Fruit fly (Drosophila melanogaster) whole organism, embryonic: ENCODE data around the gene CG13601.

Experiments used
- CG10274 ChIP-seq: fragments of 200-800 bp; sonication (Bioruptor generic); optimal IDR thresholded peaks from 3 replicates; lab custom pipeline; 2017; ENCODE audit warnings: missing biosample characterization, mild to moderate bottlenecking, missing genetic modification characterization
- CG11456 ChIP-seq: fragments of 200-800 bp; sonication (Bioruptor generic); IDR thresholded peaks from 3 replicates; pipeline ENCODE4 v1.3.6; 2022; ENCODE audit warnings: missing biosample characterization, missing genetic modification characterization
- CG13624 ChIP-seq: fragments of 200-800 bp; sonication (Bioruptor generic); optimal IDR thresholded peaks from 2 replicates; lab custom pipeline; 2016; ENCODE audit warnings: missing biosample characterization, missing genetic modification characterization
- CG1603 ChIP-seq: fragments of 200-800 bp; sonication (Bioruptor generic); optimal IDR thresholded peaks from 2 replicates; lab custom pipeline; 2019; ENCODE audit warnings: missing biosample characterization, mild to moderate bottlenecking, missing genetic modification characterization, moderate library complexity
- CG16779 ChIP-seq: fragments of 200-800 bp; sonication (Bioruptor generic); IDR thresholded peaks from 2 replicates; pipeline ENCODE4 v1.3.6; 2022; ENCODE audit warnings: missing biosample characterization, missing genetic modification characterization
- CG17361 ChIP-seq: fragments of 200-800 bp; sonication (Bioruptor generic); IDR thresholded peaks from 3 replicates; pipeline ENCODE4 v1.3.6; 2022; ENCODE audit warnings: missing biosample characterization, missing genetic modification characterization
- CG18011 ChIP-seq: fragments of 200-800 bp; sonication (Bioruptor generic); optimal IDR thresholded peaks from 2 replicates; lab custom pipeline; 2017; ENCODE audit warnings: missing biosample characterization, missing genetic modification characterization, mild to moderate bottlenecking, moderate library complexity, missing genotype
- CG2120 ChIP-seq: fragments of 200-800 bp; sonication (Bioruptor generic); optimal IDR thresholded peaks from 3 replicates; lab custom pipeline; 2016; ENCODE audit warnings: missing biosample characterization, missing genetic modification characterization
- CG30431 ChIP-seq: fragments of 200-800 bp; sonication (Bioruptor generic); optimal IDR thresholded peaks from 2 replicates; lab custom pipeline; 2017; ENCODE audit warnings: missing biosample characterization, missing genetic modification characterization
- CG6765 ChIP-seq: fragments of 200-800 bp; sonication (Bioruptor generic); optimal IDR thresholded peaks from 3 replicates; lab custom pipeline; 2017; ENCODE audit warnings: missing biosample characterization, mild to moderate bottlenecking, missing genetic modification characterization
- CG8089 ChIP-seq: fragments of 200-800 bp; sonication (Bioruptor generic); optimal IDR thresholded peaks from 3 replicates; lab custom pipeline; 2016; ENCODE audit warnings: missing biosample characterization, missing genetic modification characterization
- CG8924 ChIP-seq: fragments of 200-800 bp; optimal IDR thresholded peaks from 3 replicates; lab custom pipeline; 2019; ENCODE audit warnings: missing biosample characterization, mild to moderate bottlenecking, missing genetic modification characterization, moderate library complexity
- CG9817 ChIP-seq: fragments of 200-800 bp; sonication (Bioruptor generic); optimal IDR thresholded peaks from 2 replicates; lab custom pipeline; 2018; ENCODE audit warnings: missing biosample characterization, mild to moderate bottlenecking, missing genetic modification characterization, moderate library complexity
- Chrac-16 ChIP-seq: fragments of 200-800 bp; sonication (Bioruptor generic); optimal IDR thresholded peaks from 3 replicates; lab custom pipeline; 2016; ENCODE audit warnings: missing biosample characterization, missing genetic modification characterization
- D19A ChIP-seq: fragments of 200-800 bp; optimal IDR thresholded peaks from 3 replicates; lab custom pipeline; 2019; ENCODE audit warnings: missing biosample characterization, mild to moderate bottlenecking, missing genetic modification characterization, moderate library complexity
- D19B ChIP-seq: fragments of 200-800 bp; sonication (Bioruptor generic); optimal IDR thresholded peaks from 2 replicates; lab custom pipeline; 2017; ENCODE audit warnings: missing biosample characterization, mild to moderate bottlenecking, missing genetic modification characterization
- Dad ChIP-seq: fragments of 200-800 bp; sonication (Bioruptor generic); optimal IDR thresholded peaks from 3 replicates; lab custom pipeline; 2016; ENCODE audit warnings: missing biosample characterization, missing genetic modification characterization
- Dbx ChIP-seq: fragments of 200-800 bp; sonication (Bioruptor generic); IDR thresholded peaks from 3 replicates; pipeline ENCODE4 v1.3.6; 2022; ENCODE audit warnings: missing biosample characterization, missing genetic modification characterization
- Deaf1 ChIP-seq: fragments of 200-800 bp; optimal IDR thresholded peaks from 3 replicates; lab custom pipeline; 2019; ENCODE audit warnings: missing biosample characterization, mild to moderate bottlenecking, missing genetic modification characterization, moderate library complexity
- Fer2 ChIP-seq: fragments of 200-800 bp; sonication (Bioruptor generic); optimal IDR thresholded peaks from 2 replicates; lab custom pipeline; 2018; ENCODE audit warnings: missing biosample characterization, mild to moderate bottlenecking, missing genetic modification characterization, moderate library complexity
- H15 ChIP-seq: fragments of 200-800 bp; sonication (Bioruptor generic); IDR thresholded peaks from 3 replicates; pipeline ENCODE4 v1.3.6; 2022; ENCODE audit warnings: missing biosample characterization, missing genetic modification characterization
- Hey ChIP-seq: fragments of 200-800 bp; sonication (Bioruptor generic); optimal IDR thresholded peaks from 3 replicates; lab custom pipeline; 2018; ENCODE audit warnings: missing biosample characterization, mild to moderate bottlenecking, missing genetic modification characterization
- Hr78 ChIP-seq, 2 experiments: fragments of 200-800 bp in 1 of 2; fragments of >200 bp in 1 of 2; sonication (Bioruptor generic) in 1 of 2; optimal IDR thresholded peaks; 2 replicates each; lab custom pipeline; 2017 to 2019; ENCODE audit warnings: missing biosample characterization in 2 of 2, missing genetic modification characterization in 2 of 2, mild to moderate bottlenecking in 1 of 2, moderate library complexity in 1 of 2
- Hsf ChIP-seq: fragments of 200-800 bp; sonication (Bioruptor generic); optimal IDR thresholded peaks from 3 replicates; lab custom pipeline; 2016; ENCODE audit warnings: missing biosample characterization, missing genetic modification characterization
- NC2α ChIP-seq: fragments of 200-800 bp; sonication (Bioruptor generic); optimal IDR thresholded peaks from 2 replicates; lab custom pipeline; 2016; ENCODE audit warnings: missing biosample characterization, missing genetic modification characterization
- Nf-YB ChIP-seq: fragments of 200-800 bp; sonication (Bioruptor generic); optimal IDR thresholded peaks from 3 replicates; lab custom pipeline; 2019; ENCODE audit warnings: missing biosample characterization, mild to moderate bottlenecking, missing genetic modification characterization, moderate library complexity
- Usf ChIP-seq: fragments of 200-800 bp; sonication (Bioruptor generic); optimal IDR thresholded peaks from 2 replicates; lab custom pipeline; 2017; ENCODE audit warnings: missing genotype, missing biosample characterization, missing genetic modification characterization
- ac ChIP-seq: fragments of 200-800 bp; sonication (Bioruptor generic); optimal IDR thresholded peaks from 3 replicates; lab custom pipeline; 2017; ENCODE audit warnings: missing biosample characterization, mild to moderate bottlenecking, missing genetic modification characterization
- ash1 ChIP-seq: fragments of 200-800 bp; sonication (Bioruptor generic); optimal IDR thresholded peaks from 2 replicates; lab custom pipeline; 2018; ENCODE audit warnings: missing biosample characterization, mild to moderate bottlenecking, missing genetic modification characterization
- cato ChIP-seq: fragments of 200-800 bp; sonication (Bioruptor generic); optimal IDR thresholded peaks from 2 replicates; lab custom pipeline; 2016; ENCODE audit warnings: missing biosample characterization, missing genetic modification characterization, borderline replicate concordance
- croc ChIP-seq: fragments of 200-800 bp; sonication (Bioruptor generic); conservative IDR thresholded peaks from 3 replicates; pipeline ENCODE4 v1.3.6; 2022; ENCODE audit warnings: missing biosample characterization, missing genetic modification characterization
- cwo ChIP-seq: fragments of 200-800 bp; sonication (Bioruptor generic); optimal IDR thresholded peaks from 3 replicates; lab custom pipeline; 2017; ENCODE audit warnings: missing biosample characterization, missing genetic modification characterization, mild to moderate bottlenecking, moderate library complexity, missing genetic modification reagents
- dati ChIP-seq: fragments of 200-800 bp; sonication (Bioruptor generic); IDR thresholded peaks from 2 replicates; pipeline ENCODE4 v1.3.6; 2022; ENCODE audit warnings: missing biosample characterization, missing genetic modification characterization
- dm ChIP-seq: fragments of 200-800 bp; sonication (Bioruptor generic); optimal IDR thresholded peaks from 3 replicates; lab custom pipeline; 2016; ENCODE audit warnings: missing biosample characterization, missing genetic modification characterization
- dmrt99B ChIP-seq: fragments of 200-800 bp; sonication (Bioruptor generic); optimal IDR thresholded peaks from 2 replicates; lab custom pipeline; 2018; ENCODE audit warnings: missing biosample characterization, mild to moderate bottlenecking, missing genetic modification characterization, moderate library complexity
- fd96Cb ChIP-seq: fragments of 200-800 bp; sonication (Bioruptor generic); optimal IDR thresholded peaks from 2 replicates; lab custom pipeline; 2018; ENCODE audit warnings: missing biosample characterization, mild to moderate bottlenecking, missing genetic modification characterization, moderate library complexity
- fru ChIP-seq: fragments of >200 bp; optimal IDR thresholded peaks from 2 replicates; lab custom pipeline; 2017
- gce ChIP-seq: fragments of 200-800 bp; sonication (Bioruptor generic); IDR thresholded peaks from 3 replicates; pipeline ENCODE4 v1.3.6; 2022; ENCODE audit warnings: missing biosample characterization, missing genetic modification characterization
- luna ChIP-seq: fragments of 200-800 bp; sonication (Bioruptor generic); optimal IDR thresholded peaks from 2 replicates; lab custom pipeline; 2016; ENCODE audit warnings: missing biosample characterization, missing genetic modification characterization
- org-1 ChIP-seq: fragments of 200-800 bp; sonication (Bioruptor generic); optimal IDR thresholded peaks from 2 replicates; lab custom pipeline; 2017; ENCODE audit warnings: missing biosample characterization, missing genetic modification characterization
- phol ChIP-seq: fragments of 200-800 bp; sonication (Bioruptor generic); optimal IDR thresholded peaks from 3 replicates; lab custom pipeline; 2018; ENCODE audit warnings: missing biosample characterization, mild to moderate bottlenecking, missing genetic modification characterization, moderate library complexity
- pum ChIP-seq: fragments of 200-800 bp; sonication (Bioruptor generic); optimal IDR thresholded peaks from 2 replicates; lab custom pipeline; 2016; ENCODE audit warnings: missing biosample characterization, missing genetic modification characterization
- ro ChIP-seq: fragments of 200-800 bp; sonication (Bioruptor generic); IDR thresholded peaks from 2 replicates; pipeline ENCODE4 v1.3.6; 2022; ENCODE audit warnings: missing biosample characterization, missing genetic modification characterization
- sens ChIP-seq: fragments of 200-800 bp; sonication (Bioruptor generic); peaks from one replicate; lab custom pipeline; 2016; ENCODE audit warnings: missing biosample characterization, missing genetic modification characterization
- slou ChIP-seq: fragments of 200-800 bp; sonication (Bioruptor generic); optimal IDR thresholded peaks from 3 replicates; lab custom pipeline; 2016; ENCODE audit warnings: missing biosample characterization, missing genetic modification characterization
- sr ChIP-seq: fragments of 200-800 bp; sonication (Bioruptor generic); IDR thresholded peaks from 3 replicates; pipeline ENCODE4 v1.3.6; 2022; ENCODE audit warnings: missing biosample characterization, missing genetic modification characterization
- ssp ChIP-seq: fragments of 200-800 bp; sonication (Bioruptor generic); IDR thresholded peaks from 2 replicates; pipeline ENCODE4 v1.3.6; 2022; ENCODE audit warnings: missing biosample characterization, missing genetic modification characterization
- stwl ChIP-seq: fragments of 200-800 bp; sonication (Bioruptor generic); optimal IDR thresholded peaks from 3 replicates; lab custom pipeline; 2018; ENCODE audit warnings: missing biosample characterization, mild to moderate bottlenecking, missing genetic modification characterization, moderate library complexity
- usp ChIP-seq: fragments of >200 bp; optimal IDR thresholded peaks from 2 replicates; lab custom pipeline; 2017; ENCODE audit warnings: missing biosample characterization, missing genetic modification characterization

The CG13601 gene

DNA sequence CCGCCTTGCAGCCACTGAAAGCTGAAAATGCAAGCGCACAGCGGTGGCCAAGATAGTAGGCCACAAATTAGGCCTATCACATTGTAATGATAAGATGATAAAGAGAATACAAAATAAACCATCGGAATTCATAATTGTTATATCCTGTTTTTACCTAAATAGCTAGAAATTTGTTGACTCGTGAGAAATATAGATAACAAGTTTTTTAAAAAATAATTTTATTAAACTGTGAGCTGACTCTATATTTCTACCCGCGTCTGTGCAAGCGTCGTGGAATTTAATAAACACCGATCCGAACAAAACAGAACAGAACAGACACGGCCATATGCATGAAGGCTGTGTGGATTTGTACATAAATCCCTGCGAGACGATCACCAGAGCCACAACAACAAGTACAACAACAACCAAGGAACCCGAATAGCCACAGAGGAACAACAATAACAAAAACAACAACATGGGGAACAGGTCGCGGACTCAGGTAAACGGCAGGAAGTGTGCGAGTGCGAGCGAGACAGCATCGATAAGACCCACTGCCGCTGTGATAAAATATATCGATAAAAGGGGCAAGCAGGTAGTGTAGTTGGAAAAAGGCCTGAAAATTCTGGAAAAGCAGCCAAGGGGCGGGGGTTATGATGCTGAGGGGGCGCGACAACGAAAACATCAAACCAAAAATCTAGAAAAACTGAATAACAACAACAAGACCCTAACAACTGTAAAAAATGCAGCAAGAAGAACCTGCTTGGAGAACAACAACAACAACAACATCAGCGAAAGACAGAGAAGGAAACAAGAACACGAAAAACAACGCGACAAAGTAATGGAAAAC, 41.0 kb downstream of the CG13601 start (continued):
- peak; percentile 62 for TF ChIP-seq Dad (GFP tag; lab: Kevin White, UChicago)
- TF ChIP-seq dmrt99B (tag; lab: Kevin White, UChicago) = peak; percentile 92
- peak; percentile 74; the same call in 2 of the 3 replicates for TF ChIP-seq H15
- peak; percentile 56; the same call in 1 of the 3 replicates for TF ChIP-seq CG11456
- peak; percentile 76 for TF ChIP-seq CG1603
- peak; percentile 80 for TF ChIP-seq pum (GFP tag; lab: Kevin White, UChicago)
- peak; percentile 42 for TF ChIP-seq Fer2 (tag; lab: Kevin White, UChicago)
- TF ChIP-seq gce = peak; percentile 77; the same call in 2 of the 3 replicates
- TF ChIP-seq slou (GFP tag; lab: Kevin White, UChicago) = no peak
- TF ChIP-seq CG16779 (GFP tag; lab: Robert Waterston, UW) = no peak
- TF ChIP-seq fru (lab: Kevin White, UChicago) = no peak
- peak; percentile 90 for TF ChIP-seq CG17361 (GFP tag; lab: Robert Waterston, UW)
- peak; percentile 99 for TF ChIP-seq sens (GFP tag; lab: Kevin White, UChicago)
- no peak for TF ChIP-seq luna (GFP tag; lab: Kevin White, UChicago)
- TF ChIP-seq ac (GFP tag; lab: Kevin White, UChicago) = peak; percentile 94
- TF ChIP-seq Chrac-16 = peak; percentile 81
- 0 out of 2 replicates have a peak, but pooled peaks have one; percentile 56 for TF ChIP-seq dati
- TF ChIP-seq CG10274 (GFP tag; lab: Kevin White, UChicago) = peak; percentile 36
- peak; percentile 78 for TF ChIP-seq cato
- TF ChIP-seq D19B (GFP tag; lab: Kevin White, UChicago) = no peak
- 0 out of 3 replicates have a peak, but pooled peaks have one; percentile 11 for TF ChIP-seq Dbx
- peak; percentile 95 for TF ChIP-seq CG8924 (tag; lab: Kevin White, UChicago)
- TF ChIP-seq dm = peak; percentile 53
- TF ChIP-seq CG30431 (GFP tag; lab: Kevin White, UChicago) = peak; percentile 68
- TF ChIP-seq Nf-YB = peak; percentile 74
- peak; percentile 58; the same call in 1 of the 2 replicates for TF ChIP-seq ro (GFP tag; lab: Robert Waterston, UW)
- TF ChIP-seq CG13624 (GFP tag; lab: Kevin White, UChicago) = peak; percentile 29
- TF ChIP-seq usp (GFP tag; lab: Kevin White, UChicago) = no peak
- TF ChIP-seq fd96Cb (tag; lab: Kevin White, UChicago) = peak; percentile 92
- no peak for TF ChIP-seq ash1
- peak; percentile 73 for TF ChIP-seq org-1 (GFP tag; lab: Kevin White, UChicago)
- TF ChIP-seq CG9817 (tag; lab: Kevin White, UChicago) = peak; percentile 55
- TF ChIP-seq Deaf1 (tag; lab: Kevin White, UChicago) = peak; percentile 65
- TF ChIP-seq NC2α (GFP tag; lab: Kevin White, UChicago) = peak; percentile 50
- peak; percentile 89 for TF ChIP-seq croc (GFP tag; lab: Robert Waterston, UW)
- peak in 1 of 2 experiments; percentile 75 for TF ChIP-seq Hr78 (GFP tag; optimal IDR thresholded peaks at IDR 0.05; lab: Kevin White, UChicago)
- TF ChIP-seq CG6765 (GFP tag; lab: Kevin White, UChicago) = no peak
- TF ChIP-seq CG2120 = peak; percentile 51
- peak; percentile 71 for TF ChIP-seq stwl (tag; lab: Kevin White, UChicago)
- peak; percentile 71 for TF ChIP-seq ssp (GFP tag; lab: Robert Waterston, UW)
- TF ChIP-seq D19A (tag; lab: Kevin White, UChicago) = peak; percentile 60
- peak; percentile 55 for TF ChIP-seq CG8089 (GFP tag; lab: Kevin White, UChicago)
- peak; percentile 92 for TF ChIP-seq phol (tag; lab: Kevin White, UChicago)
- TF ChIP-seq cwo (GFP tag; lab: Kevin White, UChicago) = peak; percentile 60
- peak; percentile 13 for TF ChIP-seq CG18011
- peak; percentile 84 for TF ChIP-seq Hsf
- no peak; the same call in 2 of the 3 replicates for TF ChIP-seq sr (GFP tag; lab: Robert Waterston, UW)
- peak; percentile 76 for TF ChIP-seq Usf
- TF ChIP-seq Hey (tag; lab: Kevin White, UChicago) = no peak
